Worm (Caenorhabditis elegans): Measurements from ENCODE around the gene lam-2.

lam-2 gene

DNA sequence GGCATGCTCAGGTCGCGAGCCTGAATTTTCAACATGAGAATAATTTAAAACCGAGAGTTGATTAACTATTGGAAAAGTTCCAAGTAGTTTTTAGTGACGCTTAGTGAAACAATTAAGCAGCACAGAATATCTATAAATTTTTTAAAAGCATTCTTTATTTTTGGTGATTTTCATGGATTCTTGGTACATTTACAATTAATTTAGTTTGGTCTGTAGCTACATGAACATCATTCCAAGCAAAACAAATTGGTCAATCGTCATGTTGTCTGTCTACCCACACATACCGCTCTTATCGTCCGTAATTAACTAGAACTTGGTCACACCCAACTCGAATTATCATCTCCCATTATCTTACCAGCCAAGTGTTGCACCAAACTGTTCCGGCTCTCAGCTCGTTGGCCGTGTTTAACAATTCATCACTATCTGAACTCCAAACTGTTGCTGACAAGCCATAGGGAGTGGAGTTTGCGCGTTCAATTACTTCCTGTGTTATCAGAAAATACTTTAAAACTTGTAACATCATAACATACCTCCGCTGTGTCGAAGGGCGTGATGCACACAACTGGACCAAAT lies 10.3 kb downstream of the lam-2 start:
- TF ChIP-seq ham-2 (GFP tag; optimal IDR thresholded peaks at IDR 0.05) (no peak), snpc-4 (tag; optimal IDR thresholded peaks at IDR 0.05) (no peak), pha-4 (tag; optimal IDR thresholded peaks at IDR 0.05) (no peak), ceh-83 (GFP tag; optimal IDR thresholded peaks at IDR 0.05) (no peak), nhr-237 (tag; optimal IDR thresholded peaks at IDR 0.05) (no peak), nhr-12 (tag; optimal IDR thresholded peaks at IDR 0.05) (no peak), nhr-2 (tag; optimal IDR thresholded peaks at IDR 0.05) (no peak), mab-5 (tag; optimal IDR thresholded peaks at IDR 0.05) (no peak), hlh-1 (tag; optimal IDR thresholded peaks at IDR 0.05) (no peak), lsy-2 (tag; optimal IDR thresholded peaks at IDR 0.05) (no peak), nhr-76 (tag; optimal IDR thresholded peaks at IDR 0.05) (no peak), ceh-39 (tag; optimal IDR thresholded peaks at IDR 0.05) (no peak), sptf-1 (tag; optimal IDR thresholded peaks at IDR 0.05) (no peak)

DNA sequence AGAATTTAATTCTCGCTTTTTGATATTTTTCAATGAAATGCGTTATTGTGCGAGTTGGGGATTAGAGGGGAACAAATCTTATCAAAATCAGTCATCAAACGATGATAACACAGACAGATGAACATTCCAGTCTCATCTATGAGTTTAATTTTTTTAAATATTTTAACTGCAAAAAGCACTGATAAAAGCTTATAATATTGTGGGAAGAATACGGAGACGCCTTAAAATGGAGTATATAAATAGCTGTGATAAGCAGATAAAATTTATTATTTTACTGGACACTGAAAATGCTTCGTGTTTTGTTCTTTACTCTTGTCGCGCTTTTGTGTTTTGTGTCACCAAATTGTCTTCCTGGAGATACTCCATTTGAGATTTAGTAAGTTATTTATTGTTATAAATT lies 11.4 kb downstream of the lam-2 start, which contains the start of gene clec-86:
Gene clec-86 (plus strand): TSS at position 262 of the 400 bp plus-strand sequence.
- TF ChIP-seq snpc-4 (tag; optimal IDR thresholded peaks at IDR 0.05) (no peak), tbx-8 (GFP tag; optimal IDR thresholded peaks at IDR 0.05) (no peak), unc-62 (GFP tag; optimal IDR thresholded peaks at IDR 0.05) (no peak), ces-1 (GFP tag; optimal IDR thresholded peaks at IDR 0.05) (no peak), nhr-12 (tag; optimal IDR thresholded peaks at IDR 0.05) (no peak), elt-3 (tag; optimal IDR thresholded peaks at IDR 0.05) (no peak), unc-120 (tag; optimal IDR thresholded peaks at IDR 0.05; ENCODE audit: poor library complexity, severe bottlenecking) (no peak), ceh-83 (GFP tag; optimal IDR thresholded peaks at IDR 0.05) (no peak), mab-5 (tag; optimal IDR thresholded peaks at IDR 0.05) (no peak), pha-4 (tag; optimal IDR thresholded peaks at IDR 0.05) (no peak), sptf-1 (tag; optimal IDR thresholded peaks at IDR 0.05) (no peak), drap-1 (GFP tag; optimal IDR thresholded peaks at IDR 0.05) (no peak), zip-8 (tag; optimal IDR thresholded peaks at IDR 0.05) (no peak), nhr-28 (tag; optimal IDR thresholded peaks at IDR 0.05) (no peak), hlh-1 (tag; optimal IDR thresholded peaks at IDR 0.05) (no peak)

DNA sequence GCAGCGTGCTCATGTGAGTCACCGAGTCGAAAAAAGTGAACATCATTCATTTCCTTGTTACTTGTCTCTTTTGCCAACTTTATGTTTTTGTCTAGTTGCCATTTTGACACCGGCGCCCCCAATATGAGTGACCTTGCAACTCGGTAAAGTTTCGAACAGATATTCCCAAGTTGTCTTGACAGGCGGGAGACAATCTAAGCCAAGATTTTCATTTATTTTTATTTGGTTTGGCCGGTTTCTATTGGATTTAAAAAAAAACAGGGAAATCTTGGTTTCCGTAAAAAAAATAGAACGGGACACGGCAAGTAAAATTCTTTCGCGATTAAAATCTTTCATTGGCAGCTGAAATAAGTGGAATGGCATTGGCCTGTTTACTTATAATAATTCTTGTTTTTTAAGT lies 19.8 kb downstream of the lam-2 start:
- TF ChIP-seq flh-1 (GFP tag; optimal IDR thresholded peaks at IDR 0.05) (no peak), tbx-8 (GFP tag; optimal IDR thresholded peaks at IDR 0.05) (no peak), elt-3 (tag; optimal IDR thresholded peaks at IDR 0.05) (no peak)

DNA sequence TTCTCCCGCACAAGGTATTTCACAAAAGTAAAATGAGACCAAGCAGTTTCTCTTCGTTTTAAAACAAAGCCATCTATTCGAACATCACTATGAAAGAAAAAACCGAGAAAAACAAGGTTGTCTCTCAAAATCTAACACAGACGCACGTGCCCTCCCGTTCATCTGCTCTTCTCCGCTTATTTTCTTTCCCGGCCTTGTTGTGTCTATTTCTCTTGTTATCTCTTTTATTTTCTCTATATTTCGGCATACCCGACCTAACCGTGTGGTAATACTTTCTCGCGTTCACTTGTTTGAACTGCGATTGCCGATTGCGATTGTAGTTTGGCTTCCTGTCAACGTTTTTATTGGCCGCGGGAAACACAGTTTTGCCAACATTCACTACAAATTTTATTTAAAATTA lies 21.6 kb downstream of the lam-2 start:
- TF ChIP-seq cnd-1 (tag; optimal IDR thresholded peaks at IDR 0.05) (no peak), zip-8 (tag; optimal IDR thresholded peaks at IDR 0.05) (no peak), elt-1 (tag; optimal IDR thresholded peaks at IDR 0.05; ENCODE audit: borderline replicate concordance, insufficient read depth) (peak; percentile 1)

DNA sequence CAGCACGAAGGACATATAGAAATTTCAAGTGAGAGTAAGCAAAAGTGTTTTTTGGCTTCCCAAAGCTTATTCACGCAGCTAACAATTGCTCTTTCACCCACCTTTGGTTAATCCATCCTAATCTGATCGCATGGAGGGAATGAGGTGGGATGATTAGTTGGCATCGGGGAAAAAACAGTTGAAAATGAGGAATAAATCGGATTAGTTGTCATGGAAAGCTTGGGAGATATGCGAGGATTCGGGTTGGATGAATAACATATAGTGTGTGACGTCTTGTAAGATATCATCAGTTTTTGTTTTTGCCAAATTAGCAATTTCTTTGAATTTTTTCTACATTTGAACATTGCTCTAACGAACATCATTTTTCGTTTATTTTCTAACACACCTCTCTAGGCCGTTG lies 22.4 kb downstream of the lam-2 start:
- no peak for TF ChIP-seq unc-62 (GFP tag; optimal IDR thresholded peaks at IDR 0.05)
- no peak for TF ChIP-seq sptf-1 (tag; optimal IDR thresholded peaks at IDR 0.05)
- TF ChIP-seq ceh-43 (GFP tag; optimal IDR thresholded peaks at IDR 0.05) = no peak
- TF ChIP-seq mls-2 (tag; optimal IDR thresholded peaks at IDR 0.05) = no peak
- no peak for TF ChIP-seq nhr-12 (tag; optimal IDR thresholded peaks at IDR 0.05)
- TF ChIP-seq ztf-11 (tag; optimal IDR thresholded peaks at IDR 0.05) = no peak
- TF ChIP-seq lin-13 (tag; optimal IDR thresholded peaks at IDR 0.05) = no peak

DNA sequence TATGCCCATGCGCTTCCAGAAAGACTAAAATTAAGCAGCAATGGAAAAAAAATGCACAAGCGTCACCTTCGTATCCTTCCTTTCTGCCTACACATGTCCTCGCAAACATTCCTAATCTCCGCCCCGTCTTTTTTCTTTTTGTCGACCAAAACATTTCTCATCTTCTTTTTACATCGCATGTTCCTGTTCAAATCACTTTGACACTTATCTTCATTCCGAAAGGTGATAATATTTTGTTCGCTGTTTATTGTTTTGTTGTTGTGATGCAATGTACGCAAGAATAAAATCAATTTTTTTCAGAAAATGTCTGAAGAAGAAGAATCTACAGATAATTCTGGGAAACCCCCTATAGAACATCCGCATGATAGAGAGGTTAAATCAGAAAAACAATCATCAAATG lies 24.7 kb downstream of the lam-2 start, which contains the start of gene ist-1:
Gene ist-1 (plus strand): TSS at position 301 of the 400 bp plus-strand sequence.
- TF ChIP-seq snpc-4 (tag; optimal IDR thresholded peaks at IDR 0.05) = no peak
- no peak for TF ChIP-seq pha-4 (tag; optimal IDR thresholded peaks at IDR 0.05)
- no peak for TF ChIP-seq hlh-1 (tag; optimal IDR thresholded peaks at IDR 0.05)
- no peak for TF ChIP-seq M03D4.4 (tag; optimal IDR thresholded peaks at IDR 0.05)
- TF ChIP-seq tbx-8 (GFP tag; optimal IDR thresholded peaks at IDR 0.05) = no peak
- TF ChIP-seq nhr-237 (tag; optimal IDR thresholded peaks at IDR 0.05) = no peak
- no peak for TF ChIP-seq blmp-1 (tag; optimal IDR thresholded peaks at IDR 0.05)
- no peak for TF ChIP-seq nhr-76 (tag; optimal IDR thresholded peaks at IDR 0.05)
- TF ChIP-seq zip-8 (tag; optimal IDR thresholded peaks at IDR 0.05) = no peak
- TF ChIP-seq cnd-1 (tag; optimal IDR thresholded peaks at IDR 0.05) = no peak
- no peak for TF ChIP-seq mls-2 (tag; optimal IDR thresholded peaks at IDR 0.05)
- TF ChIP-seq mep-1 (tag; optimal IDR thresholded peaks at IDR 0.05) = no peak
- TF ChIP-seq ceh-43 (GFP tag; optimal IDR thresholded peaks at IDR 0.05) = no peak
- TF ChIP-seq bed-3 (GFP tag; optimal IDR thresholded peaks at IDR 0.05) = no peak
- TF ChIP-seq drap-1 (GFP tag; optimal IDR thresholded peaks at IDR 0.05) = no peak
- no peak for TF ChIP-seq mab-5 (tag; optimal IDR thresholded peaks at IDR 0.05)
- no peak for TF ChIP-seq lin-13 (tag; optimal IDR thresholded peaks at IDR 0.05)

Measured in whole organism, mixed stage, embryonic.